Worm (Caenorhabditis elegans) whole organism, young adult: Measurements from ENCODE around the gene str-233.

ENCODE experiments used
- B0035.1 ChIP-seq: sonication (generic microtip); optimal IDR thresholded peaks from 2 replicates; lab custom pipeline; 2016; ENCODE audit warnings: missing genetic modification characterization, mild to moderate bottlenecking, missing compliant biosample characterization, missing genotype, missing genetic modification reagents
- D2030.7 ChIP-seq: fragments of 200-800 bp; sonication (Bioruptor generic); IDR thresholded peaks from 2 replicates; pipeline ENCODE4 v1.3.6; 2022; ENCODE audit warnings: missing genetic modification reagents, missing genetic modification characterization, missing compliant biosample characterization
- F23B12.7 ChIP-seq: sonication (generic microtip); optimal IDR thresholded peaks from 2 replicates; lab custom pipeline; 2017; ENCODE audit warnings: missing genetic modification characterization, mild to moderate bottlenecking, missing compliant biosample characterization, antibody characterized with exemption, moderate library complexity; ENCODE audit not compliant: insufficient read depth
- F37B4.10 ChIP-seq: fragments of 200-800 bp; sonication (Bioruptor generic); IDR thresholded peaks from 2 replicates; pipeline ENCODE4 v1.3.6; 2022; ENCODE audit warnings: missing genetic modification characterization, missing compliant biosample characterization
- F39B2.1 ChIP-seq: fragments of 200-800 bp; sonication (Bioruptor generic); IDR thresholded peaks from 2 replicates; pipeline ENCODE4 v1.3.6; 2022; ENCODE audit warnings: missing genetic modification reagents, missing genetic modification characterization, missing compliant biosample characterization
- F52B5.7 ChIP-seq: sonication (generic microtip); optimal IDR thresholded peaks from 2 replicates; lab custom pipeline; 2016; ENCODE audit warnings: mild to moderate bottlenecking, missing genetic modification characterization, missing compliant biosample characterization
- K11D2.4 ChIP-seq: fragments of 200-800 bp; sonication (Bioruptor generic); IDR thresholded peaks from 2 replicates; pipeline ENCODE4 v1.3.6; 2022; ENCODE audit warnings: missing genetic modification reagents, missing genetic modification characterization, missing compliant biosample characterization
- Y53F4B.3 ChIP-seq: fragments of 200-800 bp; sonication (Bioruptor generic); IDR thresholded peaks from 2 replicates; pipeline ENCODE4 v1.3.6; 2022; ENCODE audit warnings: missing genetic modification reagents, missing genetic modification characterization, missing compliant biosample characterization
- Y67H2A.10 ChIP-seq: fragments of 200-800 bp; sonication (Bioruptor generic); conservative IDR thresholded peaks from 2 replicates; pipeline ENCODE4 v1.3.6; 2022; ENCODE audit warnings: missing genetic modification reagents, missing genetic modification characterization, missing compliant biosample characterization
- Y95B8A.8 ChIP-seq: fragments of 200-800 bp; sonication (Bioruptor generic); IDR thresholded peaks from 2 replicates; pipeline ENCODE4 v1.3.6; 2022; ENCODE audit warnings: missing genetic modification reagents, missing genetic modification characterization, missing compliant biosample characterization
- atf-7 ChIP-seq: sonication (generic microtip); optimal IDR thresholded peaks from 2 replicates; lab custom pipeline; 2017; ENCODE audit warnings: mild to moderate bottlenecking, missing genetic modification characterization, missing compliant biosample characterization
- attf-5 ChIP-seq: fragments of 200-800 bp; sonication (Bioruptor generic); optimal IDR thresholded peaks from 2 replicates; lab custom pipeline; 2018; ENCODE audit warnings: mild to moderate bottlenecking, missing genetic modification characterization, missing compliant biosample characterization
- ccch-3 ChIP-seq: fragments of 200-800 bp; sonication (Bioruptor generic); optimal IDR thresholded peaks from 2 replicates; lab custom pipeline; 2018; ENCODE audit warnings: mild to moderate bottlenecking, missing genetic modification characterization, missing compliant biosample characterization
- cebp-1 ChIP-seq, 2 experiments: fragments of 200-800 bp in 1 of 2; sonication (Bioruptor generic) in 1 of 2; sonication (generic microtip) in 1 of 2; IDR thresholded peaks in 1 of 2; optimal IDR thresholded peaks in 1 of 2; 2 replicates each; pipeline versions ENCODE4 v1.3.6 to Lab custom; 2017 to 2022; ENCODE audit warnings: missing compliant biosample characterization in 2 of 2, missing genetic modification characterization in 2 of 2, mild to moderate bottlenecking in 1 of 2, missing genetic modification reagents in 1 of 2, moderate library complexity in 1 of 2
- ceh-27 ChIP-seq: fragments of 200-800 bp; sonication (Bioruptor generic); optimal IDR thresholded peaks from 2 replicates; lab custom pipeline; 2018; ENCODE audit warnings: mild to moderate bottlenecking, missing genetic modification characterization, moderate library complexity, missing compliant biosample characterization
- ceh-58 ChIP-seq: fragments of 200-800 bp; sonication (Bioruptor generic); IDR thresholded peaks from 2 replicates; pipeline ENCODE4 v1.3.6; 2022; ENCODE audit warnings: missing genetic modification characterization, missing compliant biosample characterization
- ceh-91 ChIP-seq: fragments of 200-800 bp; sonication (Bioruptor generic); IDR thresholded peaks from 2 replicates; pipeline ENCODE4 v1.3.6; 2022; ENCODE audit warnings: missing genetic modification reagents, missing genetic modification characterization, missing compliant biosample characterization
- dox-1 ChIP-seq: fragments of 200-800 bp; sonication (Bioruptor generic); IDR thresholded peaks from 2 replicates; pipeline ENCODE4 v1.3.6; 2022; ENCODE audit warnings: missing genetic modification reagents, missing genetic modification characterization, missing compliant biosample characterization
- dpl-1 ChIP-seq: fragments of 150-350 bp; optimal IDR thresholded peaks from 2 replicates; lab custom pipeline; 2014; ENCODE audit warnings: missing biosample characterization, missing genetic modification reagents, missing genetic modification characterization
- egl-44 ChIP-seq: fragments of 200-800 bp; sonication (Bioruptor generic); IDR thresholded peaks from 2 replicates; pipeline ENCODE4 v1.3.6; 2022; ENCODE audit warnings: missing genetic modification reagents, missing genetic modification characterization, missing compliant biosample characterization
- egrh-3 ChIP-seq: fragments of 200-800 bp; sonication (Bioruptor generic); IDR thresholded peaks from 2 replicates; pipeline ENCODE4 v1.3.6; 2022; ENCODE audit warnings: missing genetic modification reagents, missing genetic modification characterization, missing compliant biosample characterization
- ets-4 ChIP-seq: fragments of 200-800 bp; sonication (Bioruptor generic); optimal IDR thresholded peaks from 2 replicates; lab custom pipeline; 2018; ENCODE audit warnings: mild to moderate bottlenecking, missing genetic modification characterization, missing compliant biosample characterization
- gei-17 ChIP-seq: fragments of 200-800 bp; sonication (Bioruptor generic); optimal IDR thresholded peaks from 2 replicates; lab custom pipeline; 2018; ENCODE audit warnings: mild to moderate bottlenecking, missing genetic modification characterization, missing compliant biosample characterization
- him-1 ChIP-seq: sonication (generic microtip); optimal IDR thresholded peaks from 2 replicates; lab custom pipeline; 2016; ENCODE audit warnings: missing genotype, missing genetic modification reagents, missing genetic modification characterization, missing compliant biosample characterization
- hmg-1.2 ChIP-seq: fragments of 200-800 bp; sonication (Bioruptor generic); IDR thresholded peaks from 2 replicates; pipeline ENCODE4 v1.3.6; 2022; ENCODE audit warnings: missing genetic modification reagents, missing genetic modification characterization, missing compliant biosample characterization
- hmg-20 ChIP-seq: fragments of 200-800 bp; sonication (Bioruptor generic); IDR thresholded peaks from 2 replicates; pipeline ENCODE4 v1.3.6; 2022; ENCODE audit warnings: missing genetic modification reagents, missing genetic modification characterization, missing compliant biosample characterization
- hsf-1 ChIP-seq: fragments of 200-800 bp; sonication (Bioruptor generic); IDR thresholded peaks from 2 replicates; pipeline ENCODE4 v1.3.6; 2022; ENCODE audit warnings: missing genetic modification reagents, missing genetic modification characterization, missing compliant biosample characterization
- let-607 ChIP-seq, 2 experiments: fragments of 200-800 bp in 1 of 2; sonication (Bioruptor generic) in 1 of 2; sonication (generic microtip) in 1 of 2; optimal IDR thresholded peaks; 2 replicates each; lab custom pipeline; 2016 to 2018; ENCODE audit warnings: mild to moderate bottlenecking in 2 of 2, missing compliant biosample characterization in 2 of 2, missing genetic modification characterization in 2 of 2, moderate library complexity in 2 of 2, missing genotype in 1 of 2
- lin-40 ChIP-seq: sonication (generic microtip); optimal IDR thresholded peaks from 2 replicates; lab custom pipeline; 2016; ENCODE audit warnings: missing genetic modification characterization, mild to moderate bottlenecking, missing compliant biosample characterization, missing genotype, missing genetic modification reagents
- lin-54 ChIP-seq: fragments of 200-800 bp; sonication (Bioruptor generic); optimal IDR thresholded peaks from 2 replicates; lab custom pipeline; 2018; ENCODE audit warnings: mild to moderate bottlenecking, missing genetic modification characterization, missing compliant biosample characterization
- madf-8 ChIP-seq: fragments of 200-800 bp; sonication (Bioruptor generic); conservative IDR thresholded peaks from 2 replicates; pipeline ENCODE4 v1.3.6; 2022; ENCODE audit warnings: missing genetic modification reagents, missing genetic modification characterization, missing compliant biosample characterization
- mcd-1 ChIP-seq: fragments of 200-800 bp; sonication (Bioruptor generic); IDR thresholded peaks from 2 replicates; pipeline ENCODE4 v1.3.6; 2022; ENCODE audit warnings: missing genetic modification reagents, missing genetic modification characterization, missing compliant biosample characterization
- mel-28 ChIP-seq: sonication (generic microtip); optimal IDR thresholded peaks from 2 replicates; lab custom pipeline; 2016; ENCODE audit warnings: borderline replicate concordance, mild to moderate bottlenecking, missing genetic modification characterization, missing compliant biosample characterization
- mes-4 ChIP-seq: sonication (generic microtip); optimal IDR thresholded peaks from 2 replicates; lab custom pipeline; 2016; ENCODE audit warnings: missing genotype, missing genetic modification characterization, missing compliant biosample characterization
- nfya-2 ChIP-seq: fragments of 200-800 bp; sonication (Bioruptor generic); IDR thresholded peaks from 2 replicates; pipeline ENCODE4 v1.3.6; 2022; ENCODE audit warnings: missing genetic modification reagents, missing genetic modification characterization, missing compliant biosample characterization
- nfyb-1 ChIP-seq: fragments of 200-800 bp; sonication (Bioruptor generic); IDR thresholded peaks from 2 replicates; pipeline ENCODE4 v1.3.6; 2022; ENCODE audit warnings: missing genetic modification reagents, missing genetic modification characterization, missing compliant biosample characterization
- nhr-27 ChIP-seq: fragments of 200-800 bp; sonication (Bioruptor generic); optimal IDR thresholded peaks from 2 replicates; lab custom pipeline; 2018; ENCODE audit warnings: mild to moderate bottlenecking, missing genetic modification characterization, moderate library complexity, missing compliant biosample characterization
- nhr-80 ChIP-seq: sonication (generic microtip); optimal IDR thresholded peaks from 2 replicates; lab custom pipeline; 2016; ENCODE audit warnings: missing genetic modification characterization, missing compliant biosample characterization
- nhr-90 ChIP-seq: sonication (generic microtip); optimal IDR thresholded peaks from 2 replicates; lab custom pipeline; 2016; ENCODE audit warnings: missing genotype, mild to moderate bottlenecking, missing genetic modification characterization, missing compliant biosample characterization
- rcor-1 ChIP-seq: fragments of 200-800 bp; sonication (Bioruptor generic); IDR thresholded peaks from 2 replicates; pipeline ENCODE4 v1.3.6; 2022; ENCODE audit warnings: missing genetic modification reagents, missing genetic modification characterization, missing compliant biosample characterization
- sea-2 ChIP-seq: fragments of 200-800 bp; sonication (Bioruptor generic); IDR thresholded peaks from 2 replicates; pipeline ENCODE4 v1.3.6; 2022; ENCODE audit warnings: missing genetic modification characterization, missing compliant biosample characterization
- snpc-1.3 ChIP-seq: sonication (generic microtip); optimal IDR thresholded peaks from 2 replicates; lab custom pipeline; 2017; ENCODE audit warnings: missing genetic modification characterization, mild to moderate bottlenecking, missing compliant biosample characterization, antibody characterized with exemption, moderate library complexity, missing genotype, missing genetic modification reagents; ENCODE audit not compliant: insufficient read depth
- snpc-4 ChIP-seq, 5 experiments: fragments of 150-350 bp in 1 of 5; sonication (generic microtip) in 4 of 5; optimal IDR thresholded peaks; 2 replicates each; lab custom pipeline; 2014 to 2018; ENCODE audit warnings: missing genetic modification characterization in 5 of 5, missing biosample characterization in 3 of 5, antibody characterized with exemption in 2 of 5, mild to moderate bottlenecking in 2 of 5, missing compliant biosample characterization in 2 of 5, missing genotype in 2 of 5, moderate library complexity in 2 of 5, missing genetic modification reagents in 1 of 5
- unc-62 ChIP-seq: fragments of 150-350 bp; optimal IDR thresholded peaks from 2 replicates; lab custom pipeline; 2014; ENCODE audit warnings: missing biosample characterization, missing genetic modification reagents, missing genetic modification characterization
- xnd-1 ChIP-seq: sonication (generic microtip); optimal IDR thresholded peaks from 2 replicates; lab custom pipeline; 2016; ENCODE audit warnings: missing genotype, missing genetic modification reagents, missing genetic modification characterization, missing compliant biosample characterization
- ztf-18 ChIP-seq: sonication (generic microtip); optimal IDR thresholded peaks from 2 replicates; lab custom pipeline; 2016; ENCODE audit warnings: missing genotype, mild to moderate bottlenecking, missing genetic modification characterization, missing compliant biosample characterization
- ztf-22 ChIP-seq: fragments of 200-800 bp; sonication (Bioruptor generic); optimal IDR thresholded peaks from 2 replicates; lab custom pipeline; 2018; ENCODE audit warnings: mild to moderate bottlenecking, missing genetic modification characterization, moderate library complexity, missing compliant biosample characterization
- ztf-28 ChIP-seq: fragments of 200-800 bp; sonication (Bioruptor generic); IDR thresholded peaks from 2 replicates; pipeline ENCODE4 v1.3.6; 2022; ENCODE audit warnings: missing genetic modification reagents, missing genetic modification characterization, missing compliant biosample characterization

str-233 gene

DNA sequence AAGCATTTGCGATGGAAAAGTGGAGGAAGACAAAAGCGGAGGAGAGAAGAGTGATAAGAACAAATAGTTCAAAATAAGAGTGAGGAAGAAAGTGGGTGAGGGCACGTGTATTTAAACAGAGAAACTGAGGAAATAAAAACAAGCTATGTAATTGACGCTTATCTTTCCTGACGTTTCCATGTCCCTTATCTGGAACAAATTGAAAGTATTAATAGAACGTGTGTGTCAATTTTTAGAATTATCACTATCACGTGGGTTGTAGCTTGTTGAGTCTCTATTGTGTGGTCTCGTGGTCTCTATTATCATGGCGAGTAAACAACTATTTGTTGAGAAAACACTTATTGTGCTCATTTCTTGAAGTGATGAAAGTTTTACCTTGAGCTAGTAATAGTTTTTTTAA lies 36.4 kb upstream of the str-233 start, which contains the start of gene T10C6.15:
Gene T10C6.15, minus strand, starts transcription at position 104 of the 400 bp plus-strand sequence.
- TF ChIP-seq mcd-1 (GFP tag; lab: Robert Waterston, UW) (no peak), F52B5.7 (tag; lab: Kevin White, UChicago) (no peak), lin-54 (GFP tag; lab: Kevin White, UChicago) (no peak), B0035.1 (tag; lab: Kevin White, UChicago) (no peak), dox-1 (GFP tag; lab: Robert Waterston, UW) (no peak), mel-28 (tag; lab: Kevin White, UChicago) (no peak), hsf-1 (GFP tag; lab: Robert Waterston, UW) (no peak), xnd-1 (tag; lab: Kevin White, UChicago) (no peak), madf-8 (GFP tag; lab: Robert Waterston, UW) (no peak), hmg-1.2 (GFP tag; lab: Robert Waterston, UW) (no peak), Y53F4B.3 (GFP tag; lab: Robert Waterston, UW) (no peak), nhr-90 (tag; lab: Kevin White, UChicago) (no peak), K11D2.4 (no peak), ceh-58 (GFP tag; lab: Robert Waterston, UW) (no peak), gei-17 (GFP tag; lab: Kevin White, UChicago) (no peak), egl-44 (GFP tag; lab: Robert Waterston, UW) (0 out of 2 replicates have a peak, but pooled peaks have one; percentile 51), D2030.7 (GFP tag; lab: Robert Waterston, UW) (no peak), attf-5 (GFP tag; lab: Kevin White, UChicago) (no peak), ztf-18 (tag; lab: Kevin White, UChicago) (no peak), nfya-2 (GFP tag; lab: Robert Waterston, UW) (no peak), unc-62 (no peak), snpc-4 (GFP tag; optimal IDR thresholded peaks at IDR 0.05; lab: Kevin White, UChicago) (no peak), snpc-4 (tag; optimal IDR thresholded peaks at IDR 0.05; lab: Kevin White, UChicago) (peak in 1 of 4 experiments; percentile 9), F39B2.1 (no peak), atf-7 (tag; lab: Kevin White, UChicago) (peak; percentile 66), ztf-22 (GFP tag; lab: Kevin White, UChicago) (peak; percentile 71), him-1 (tag; lab: Kevin White, UChicago) (no peak), ceh-27 (GFP tag; lab: Kevin White, UChicago) (no peak), Y67H2A.10 (GFP tag; lab: Robert Waterston, UW) (no peak), F23B12.7 (tag; lab: Kevin White, UChicago) (no peak), dpl-1 (GFP tag; lab: Kevin White, UChicago) (no peak), F37B4.10 (GFP tag; lab: Robert Waterston, UW) (no peak), nfyb-1 (no peak), ztf-28 (GFP tag; lab: Robert Waterston, UW) (no peak), snpc-1.3 (tag; lab: Kevin White, UChicago) (no peak), sea-2 (no peak), cebp-1 (GFP tag; IDR thresholded peaks at IDR 0.05; lab: Robert Waterston, UW) (no peak), cebp-1 (tag; optimal IDR thresholded peaks at IDR 0.05; lab: Kevin White, UChicago) (no peak), nhr-80 (tag; lab: Kevin White, UChicago) (peak; percentile 83), ceh-91 (GFP tag; lab: Robert Waterston, UW) (no peak), ets-4 (GFP tag; lab: Kevin White, UChicago) (no peak), rcor-1 (no peak), nhr-27 (no peak), Y95B8A.8 (no peak), egrh-3 (GFP tag; lab: Robert Waterston, UW) (no peak), let-607 (tag; optimal IDR thresholded peaks at IDR 0.05; lab: Kevin White, UChicago) (peak in 1 of 2 experiments; percentile 38), ccch-3 (GFP tag; lab: Kevin White, UChicago) (no peak), lin-40 (tag; lab: Kevin White, UChicago) (no peak), mes-4 (tag; lab: Kevin White, UChicago) (no peak), hmg-20 (GFP tag; lab: Robert Waterston, UW) (no peak)
